Fruit fly (Drosophila melanogaster): ENCODE data around the gene Cpr65Ec.

Gene Cpr65Ec

DNA sequence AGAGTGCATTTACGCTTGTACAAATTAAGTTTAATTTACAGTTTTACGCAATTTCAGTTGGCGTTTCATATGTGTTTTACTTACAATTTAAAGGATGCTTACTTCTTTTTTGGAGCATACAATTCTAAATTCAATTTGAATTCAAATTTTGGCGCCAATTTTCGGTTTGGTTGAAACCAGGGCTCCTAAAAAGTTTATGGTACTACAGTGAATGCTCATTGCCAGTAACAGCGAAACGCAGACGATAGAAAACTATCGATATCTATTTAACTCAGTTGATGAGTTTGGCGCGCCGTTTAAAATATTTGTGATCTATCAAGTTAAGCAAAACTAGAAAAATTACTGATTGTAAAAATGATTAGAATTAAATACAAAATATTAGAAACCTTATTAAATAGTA is 1.0 kb downstream of the Cpr65Ec start:
- no peak for TF ChIP-seq N (GFP tag; optimal IDR thresholded peaks at IDR 0.05)
- no peak for TF ChIP-seq CG9705 (GFP tag; optimal IDR thresholded peaks at IDR 0.05)
- no peak for TF ChIP-seq brk (GFP tag; optimal IDR thresholded peaks at IDR 0.05)
- no peak for TF ChIP-seq Mio (GFP tag; optimal IDR thresholded peaks at IDR 0.05)
- no peak for TF ChIP-seq Jra (GFP tag; optimal IDR thresholded peaks at IDR 0.05)
- TF ChIP-seq Hnf4 (GFP tag; optimal IDR thresholded peaks at IDR 0.05), result no peak
- TF ChIP-seq sv (GFP tag; optimal IDR thresholded peaks at IDR 0.05), result no peak
- no peak for TF ChIP-seq foxo (GFP tag; optimal IDR thresholded peaks at IDR 0.05)
- TF ChIP-seq Sp1 (GFP tag; optimal IDR thresholded peaks at IDR 0.05), result no peak
- no peak for TF ChIP-seq Vsx2 (GFP tag; optimal IDR thresholded peaks at IDR 0.05; ENCODE audit: partially characterized antibody)
- TF ChIP-seq HLH106 (tag; optimal IDR thresholded peaks at IDR 0.05), result no peak

DNA sequence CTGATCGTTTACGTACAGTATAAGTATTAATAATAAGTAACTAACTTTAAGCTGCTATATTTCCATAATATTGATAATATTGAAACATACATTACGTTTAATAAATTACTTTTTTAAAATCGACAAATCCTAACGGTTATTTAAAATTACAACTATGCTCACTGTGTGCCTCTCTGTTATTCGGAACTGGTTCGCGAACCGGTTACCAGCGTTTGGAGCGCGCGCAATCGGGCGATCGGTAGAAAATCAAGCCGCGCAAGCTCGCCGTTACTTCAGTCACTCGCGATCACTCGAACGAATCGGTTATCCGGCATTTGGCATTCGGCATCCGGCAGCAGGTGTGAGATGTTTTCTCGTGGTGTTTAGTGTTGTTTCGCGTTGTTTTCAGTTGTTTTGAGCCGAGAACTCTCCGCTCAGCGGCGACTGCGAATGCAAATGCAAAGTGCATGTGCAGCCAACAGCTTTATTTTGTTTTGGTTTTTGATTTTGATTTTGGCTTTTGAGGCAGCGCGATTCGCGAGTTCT is 1.6 kb downstream of the Cpr65Ec start, which contains the start of gene form3:
form3 (plus strand) TSS at position 271 of the 525 bp plus-strand sequence.
- TF ChIP-seq woc (GFP tag; optimal IDR thresholded peaks at IDR 0.05) (no peak), Sp1 (GFP tag; optimal IDR thresholded peaks at IDR 0.05) (no peak), dl (GFP tag; optimal IDR thresholded peaks at IDR 0.05; ENCODE audit: insufficient read depth in 1 of 2, partially characterized antibody in 2 of 2) (no peak), fru (GFP tag; optimal IDR thresholded peaks at IDR 0.05) (peak; percentile 87), Myc (optimal IDR thresholded peaks at IDR 0.05) (no peak)

DNA sequence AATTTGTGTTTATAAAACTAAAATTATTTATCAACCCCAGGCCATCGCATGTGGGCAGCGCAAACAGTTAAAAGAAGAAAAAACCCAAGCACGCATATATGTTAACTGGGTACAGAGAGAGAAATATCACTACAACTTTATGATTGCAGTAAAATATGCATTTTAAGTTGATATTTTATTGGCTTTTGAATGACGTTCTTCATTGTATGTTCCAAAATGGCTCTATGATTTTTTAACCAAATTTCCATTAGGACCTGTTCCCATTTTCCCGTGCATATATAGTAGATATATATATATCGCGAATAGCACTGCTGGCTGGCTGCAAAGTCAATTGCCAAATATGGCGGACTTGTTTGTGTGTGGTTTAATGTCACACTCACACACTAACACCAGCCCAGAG is 3.5 kb downstream of the Cpr65Ec start:
- no peak for TF ChIP-seq Dif (GFP tag; optimal IDR thresholded peaks at IDR 0.05; ENCODE audit: partially characterized antibody)
- TF ChIP-seq foxo (GFP tag; optimal IDR thresholded peaks at IDR 0.05), result peak in 1 of 2 experiments; percentile 4
- TF ChIP-seq fru (GFP tag; optimal IDR thresholded peaks at IDR 0.05), result peak; percentile 6
- TF ChIP-seq rgr (GFP tag; optimal IDR thresholded peaks at IDR 0.05), result peak; percentile 8
- TF ChIP-seq jim (GFP tag; optimal IDR thresholded peaks at IDR 0.05), result no peak
- TF ChIP-seq Hr78 (GFP tag; optimal IDR thresholded peaks at IDR 0.05), result no peak
- TF ChIP-seq Hr83 (GFP tag; optimal IDR thresholded peaks at IDR 0.05; ENCODE audit: poor library complexity, severe bottlenecking), result no peak
- TF ChIP-seq HLH106 (tag; optimal IDR thresholded peaks at IDR 0.05), result no peak

DNA sequence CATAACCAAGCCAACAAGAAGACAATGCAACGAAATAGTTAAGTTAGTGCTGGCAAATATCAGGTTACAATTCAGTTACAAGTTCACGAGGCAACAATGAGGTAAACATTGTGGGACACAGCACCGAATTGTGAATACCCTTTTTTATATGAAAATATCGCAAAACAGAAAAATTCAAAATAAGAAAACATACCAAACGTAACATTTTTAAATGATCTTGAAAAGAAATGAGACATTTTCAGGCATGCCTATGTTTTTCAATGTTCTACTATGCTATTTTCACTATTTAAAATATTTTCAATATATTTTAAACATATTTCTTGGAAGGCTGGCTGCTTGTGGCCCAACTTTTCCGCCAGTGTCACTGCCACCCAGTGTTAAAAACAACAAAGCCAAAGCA is 10.9 kb downstream of the Cpr65Ec start:
- TF ChIP-seq Jra (GFP tag; optimal IDR thresholded peaks at IDR 0.05), result no peak
- TF ChIP-seq psq (GFP tag; optimal IDR thresholded peaks at IDR 0.05), result no peak
- no peak for TF ChIP-seq foxo (GFP tag; optimal IDR thresholded peaks at IDR 0.05)
- no peak for TF ChIP-seq usp (GFP tag; optimal IDR thresholded peaks at IDR 0.05)
- TF ChIP-seq Abd-B (GFP tag; optimal IDR thresholded peaks at IDR 0.05), result no peak
- no peak for TF ChIP-seq ey (GFP tag; optimal IDR thresholded peaks at IDR 0.05)
- no peak for TF ChIP-seq dl (GFP tag; optimal IDR thresholded peaks at IDR 0.05; ENCODE audit: insufficient read depth in 1 of 2, partially characterized antibody in 2 of 2)
- TF ChIP-seq Sp1 (GFP tag; optimal IDR thresholded peaks at IDR 0.05), result no peak
- no peak for TF ChIP-seq GATAd (GFP tag; optimal IDR thresholded peaks at IDR 0.05)
- TF ChIP-seq HLH106 (tag; optimal IDR thresholded peaks at IDR 0.05), result no peak
- no peak for TF ChIP-seq fru (GFP tag; optimal IDR thresholded peaks at IDR 0.05)
- TF ChIP-seq CrebA (GFP tag; optimal IDR thresholded peaks at IDR 0.05; ENCODE audit: borderline replicate concordance), result no peak
- TF ChIP-seq Hnf4 (GFP tag; optimal IDR thresholded peaks at IDR 0.05), result no peak
- TF ChIP-seq Rel (GFP tag; optimal IDR thresholded peaks at IDR 0.05), result no peak
- no peak for TF ChIP-seq Rel (tag; optimal IDR thresholded peaks at IDR 0.05)
- no peak for TF ChIP-seq Mio (GFP tag; optimal IDR thresholded peaks at IDR 0.05)
- TF ChIP-seq pan (optimal IDR thresholded peaks at IDR 0.05), result no peak
- no peak for TF ChIP-seq Vsx2 (GFP tag; optimal IDR thresholded peaks at IDR 0.05; ENCODE audit: partially characterized antibody)

DNA sequence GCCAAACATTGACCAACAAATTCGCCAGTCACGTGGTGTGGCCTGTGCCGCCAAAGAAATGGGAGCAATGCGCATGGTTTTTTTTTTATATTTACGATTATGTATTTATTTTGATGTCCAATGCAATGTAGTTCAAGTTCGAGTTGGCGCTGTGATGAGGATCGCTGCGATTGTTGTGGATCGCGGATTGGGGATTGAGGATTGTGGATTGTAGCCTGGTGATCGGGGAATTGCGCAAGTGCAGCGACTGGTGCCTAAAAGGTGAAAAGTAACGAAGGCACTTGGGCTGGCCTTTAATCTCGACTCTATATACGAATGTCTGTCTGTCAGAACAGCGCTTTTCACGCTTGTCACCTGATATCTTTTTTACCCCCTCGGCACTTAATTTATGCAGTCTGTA is 11.5 kb downstream of the Cpr65Ec start:
- TF ChIP-seq pan (optimal IDR thresholded peaks at IDR 0.05) (no peak), Hr78 (GFP tag; optimal IDR thresholded peaks at IDR 0.05) (no peak), CG32264 (GFP tag; optimal IDR thresholded peaks at IDR 0.05) (no peak), Jra (GFP tag; optimal IDR thresholded peaks at IDR 0.05) (no peak), fru (GFP tag; optimal IDR thresholded peaks at IDR 0.05) (no peak), CrebA (GFP tag; optimal IDR thresholded peaks at IDR 0.05; ENCODE audit: borderline replicate concordance) (no peak), HLH106 (tag; optimal IDR thresholded peaks at IDR 0.05) (no peak), sv (GFP tag; optimal IDR thresholded peaks at IDR 0.05) (no peak), Hnf4 (GFP tag; optimal IDR thresholded peaks at IDR 0.05) (no peak), dsf (GFP tag; optimal IDR thresholded peaks at IDR 0.05; ENCODE audit: borderline replicate concordance) (no peak), GATAd (GFP tag; optimal IDR thresholded peaks at IDR 0.05) (no peak)
